Worm (Caenorhabditis elegans) whole organism, L1 larva: Measurements from ENCODE around the gene Y71H2AR.2.
"Not testable (repeated sequence)": the region's sequence is repeated elsewhere in the genome, so short reads cannot be mapped to it uniquely, and the experiment has no call there.

ENCODE experiments used
- C04F5.9 ChIP-seq: sonication (generic microtip); optimal IDR thresholded peaks from 2 replicates; lab custom pipeline; 2016; ENCODE audit warnings: missing genetic modification characterization, missing compliant biosample characterization
- C16A3.4 ChIP-seq: fragments of 150-350 bp; optimal IDR thresholded peaks from 2 replicates; lab custom pipeline; 2014; ENCODE audit warnings: missing biosample characterization, missing genetic modification characterization
- C34B4.2 ChIP-seq: sonication (generic microtip); optimal IDR thresholded peaks from 2 replicates; lab custom pipeline; 2017; ENCODE audit warnings: mild to moderate bottlenecking, missing genetic modification characterization, missing compliant biosample characterization
- F16B12.6 ChIP-seq: fragments of 150-350 bp; optimal IDR thresholded peaks from 2 replicates; lab custom pipeline; 2014; ENCODE audit warnings: missing biosample characterization, missing genetic modification characterization
- aha-1 ChIP-seq: fragments of 150-350 bp; optimal IDR thresholded peaks from 2 replicates; lab custom pipeline; 2014; ENCODE audit warnings: missing biosample characterization, missing genetic modification characterization
- ama-1 ChIP-seq: fragments of 150-350 bp; optimal IDR thresholded peaks from 2 replicates; lab custom pipeline; 2014
- ceh-88 ChIP-seq: fragments of 200-800 bp; sonication (Bioruptor generic); IDR thresholded peaks from 2 replicates; pipeline ENCODE4 v1.3.6; 2022; ENCODE audit warnings: missing genetic modification characterization, missing compliant biosample characterization
- ceh-90 ChIP-seq: sonication (generic microtip); optimal IDR thresholded peaks from 2 replicates; lab custom pipeline; 2016; ENCODE audit warnings: missing genetic modification characterization, missing compliant biosample characterization
- dsc-1 ChIP-seq: sonication (generic microtip); optimal IDR thresholded peaks from 2 replicates; lab custom pipeline; 2016; ENCODE audit warnings: mild to moderate bottlenecking, missing genetic modification characterization, missing compliant biosample characterization
- efl-1 ChIP-seq, 4 experiments: fragments of 150-350 bp; optimal IDR thresholded peaks in 3 of 4; peaks in 1 of 4; 1 replicate in 1 of 4; 2 replicates in 3 of 4; lab custom pipeline; 2014; ENCODE audit warnings: missing biosample characterization in 2 of 4, missing genetic modification characterization in 2 of 4, missing genetic modification reagents in 2 of 4
- efl-3 ChIP-seq: fragments of 200-800 bp; sonication (Bioruptor generic); optimal IDR thresholded peaks from 2 replicates; lab custom pipeline; 2018; ENCODE audit warnings: mild to moderate bottlenecking, missing genetic modification characterization, missing compliant biosample characterization
- egl-27 ChIP-seq, 2 experiments: fragments of 150-350 bp in 1 of 2; sonication (generic microtip); optimal IDR thresholded peaks; 3 replicates each; lab custom pipeline; 2017 to 2018; ENCODE audit warnings: missing biosample characterization in 2 of 2, missing genetic modification characterization in 2 of 2, missing genetic modification reagents in 2 of 2
- fkh-10 ChIP-seq: sonication (generic microtip); optimal IDR thresholded peaks from 2 replicates; lab custom pipeline; 2017; ENCODE audit warnings: missing biosample characterization, missing genetic modification reagents, missing genetic modification characterization
- fos-1 ChIP-seq: fragments of 150-350 bp; optimal IDR thresholded peaks from 2 replicates; lab custom pipeline; 2014; ENCODE audit warnings: missing biosample characterization, missing genetic modification characterization
- grh-1 ChIP-seq: fragments of 200-800 bp; sonication (Bioruptor generic); IDR thresholded peaks from 2 replicates; pipeline ENCODE4 v1.3.6; 2022; ENCODE audit warnings: missing genetic modification reagents, missing genetic modification characterization, missing compliant biosample characterization
- hlh-4 ChIP-seq: sonication (generic microtip); optimal IDR thresholded peaks from 2 replicates; lab custom pipeline; 2016; ENCODE audit warnings: mild to moderate bottlenecking, missing genetic modification characterization, missing compliant biosample characterization
- hpl-2 ChIP-seq: fragments of 150-350 bp; optimal IDR thresholded peaks from 2 replicates; lab custom pipeline; 2014; ENCODE audit warnings: missing biosample characterization, missing genetic modification reagents, missing genetic modification characterization
- irx-1 ChIP-seq: sonication (generic microtip); optimal IDR thresholded peaks from 2 replicates; lab custom pipeline; 2016; ENCODE audit warnings: missing genetic modification characterization, missing compliant biosample characterization
- isw-1 ChIP-seq: fragments of 200-800 bp; sonication (Bioruptor generic); IDR thresholded peaks from 2 replicates; pipeline ENCODE4 v1.3.6; 2022; ENCODE audit warnings: missing genetic modification characterization, missing compliant biosample characterization
- lin-13 ChIP-seq: fragments of 150-350 bp; optimal IDR thresholded peaks from 2 replicates; lab custom pipeline; 2014; ENCODE audit warnings: missing biosample characterization, missing genetic modification reagents, missing genetic modification characterization
- lin-14 ChIP-seq: fragments of 200-800 bp; sonication (Bioruptor generic); optimal IDR thresholded peaks from 2 replicates; lab custom pipeline; 2018; ENCODE audit warnings: mild to moderate bottlenecking, missing genetic modification characterization, moderate library complexity, missing compliant biosample characterization
- lin-35 ChIP-seq, 2 experiments: fragments of 150-350 bp; optimal IDR thresholded peaks; 2 replicates each; lab custom pipeline; 2014; ENCODE audit warnings: missing biosample characterization in 2 of 2, missing genetic modification characterization in 2 of 2, missing genetic modification reagents in 2 of 2
- mab-9 ChIP-seq: fragments of 200-800 bp; sonication (Bioruptor generic); IDR thresholded peaks from 2 replicates; pipeline ENCODE4 v1.3.6; 2022; ENCODE audit warnings: missing genetic modification reagents, missing genetic modification characterization, missing compliant biosample characterization
- mdl-1 ChIP-seq, 2 experiments: fragments of 150-350 bp; optimal IDR thresholded peaks; 2 replicates each; lab custom pipeline; 2014 to 2017; ENCODE audit warnings: missing biosample characterization in 2 of 2, missing genetic modification characterization in 2 of 2, inconsistent platforms in 1 of 2
- mep-1 ChIP-seq: fragments of 150-350 bp; optimal IDR thresholded peaks from 2 replicates; lab custom pipeline; 2014; ENCODE audit warnings: missing biosample characterization, missing genetic modification characterization
- nhr-11 ChIP-seq: fragments of 150-350 bp; optimal IDR thresholded peaks from 2 replicates; lab custom pipeline; 2014; ENCODE audit warnings: missing biosample characterization, missing genetic modification characterization
- nhr-20 ChIP-seq: sonication (generic microtip); optimal IDR thresholded peaks from 2 replicates; lab custom pipeline; 2016; ENCODE audit warnings: mild to moderate bottlenecking, missing genetic modification characterization, missing compliant biosample characterization
- nhr-237 ChIP-seq: fragments of 150-350 bp; optimal IDR thresholded peaks from 2 replicates; lab custom pipeline; 2014; ENCODE audit warnings: missing biosample characterization, missing genetic modification characterization
- nhr-28 ChIP-seq: fragments of 150-350 bp; optimal IDR thresholded peaks from 2 replicates; lab custom pipeline; 2014; ENCODE audit warnings: missing biosample characterization, missing genetic modification characterization
- nhr-76 ChIP-seq: sonication (generic microtip); optimal IDR thresholded peaks from 2 replicates; lab custom pipeline; 2017; ENCODE audit warnings: missing biosample characterization, missing genetic modification characterization
- nhr-77 ChIP-seq: fragments of 150-350 bp; optimal IDR thresholded peaks from 2 replicates; lab custom pipeline; 2014; ENCODE audit warnings: missing biosample characterization, missing genetic modification characterization
- nhr-85 ChIP-seq: sonication (generic microtip); peaks from one replicate; lab custom pipeline; 2016; ENCODE audit warnings: missing genetic modification characterization, inconsistent platforms, missing compliant biosample characterization
- nhr-90 ChIP-seq: sonication (generic microtip); optimal IDR thresholded peaks from 2 replicates; lab custom pipeline; 2016; ENCODE audit warnings: mild to moderate bottlenecking, missing genetic modification characterization, missing compliant biosample characterization; ENCODE audit not compliant: poor library complexity
- pag-3 ChIP-seq: sonication (generic microtip); optimal IDR thresholded peaks from 2 replicates; lab custom pipeline; 2017; ENCODE audit warnings: missing genetic modification characterization, mild to moderate bottlenecking, missing compliant biosample characterization, antibody characterized with exemption, borderline replicate concordance; ENCODE audit not compliant: insufficient read depth
- pax-3 ChIP-seq: fragments of 200-800 bp; sonication (Bioruptor generic); optimal IDR thresholded peaks from 2 replicates; lab custom pipeline; 2018; ENCODE audit warnings: mild to moderate bottlenecking, missing genetic modification characterization, moderate library complexity, missing compliant biosample characterization
- pqm-1 ChIP-seq: sonication (generic microtip); optimal IDR thresholded peaks from 3 replicates; lab custom pipeline; 2017; ENCODE audit warnings: missing biosample characterization, missing genetic modification characterization
- rnt-1 ChIP-seq: sonication (generic microtip); optimal IDR thresholded peaks from 2 replicates; lab custom pipeline; 2016; ENCODE audit warnings: mild to moderate bottlenecking, missing genetic modification characterization, moderate library complexity, missing compliant biosample characterization
- skn-1 ChIP-seq: fragments of 150-350 bp; optimal IDR thresholded peaks from 2 replicates; lab custom pipeline; 2014; ENCODE audit warnings: missing biosample characterization, missing genetic modification characterization
- snpc-4 ChIP-seq: fragments of 150-350 bp; optimal IDR thresholded peaks from 2 replicates; lab custom pipeline; 2014; ENCODE audit warnings: missing biosample characterization, missing genetic modification characterization
- snu-23 ChIP-seq: sonication (generic microtip); optimal IDR thresholded peaks from 2 replicates; lab custom pipeline; 2016; ENCODE audit warnings: missing genetic modification characterization, missing compliant biosample characterization
- sptf-1 ChIP-seq: fragments of 150-350 bp; optimal IDR thresholded peaks from 2 replicates; lab custom pipeline; 2014; ENCODE audit warnings: missing biosample characterization, missing genetic modification characterization
- sup-37 ChIP-seq: fragments of 200-800 bp; sonication (Bioruptor generic); optimal IDR thresholded peaks from 2 replicates; lab custom pipeline; 2018; ENCODE audit warnings: mild to moderate bottlenecking, missing genetic modification characterization, missing compliant biosample characterization
- tbx-2 ChIP-seq: sonication (generic microtip); optimal IDR thresholded peaks from 2 replicates; lab custom pipeline; 2016; ENCODE audit warnings: missing genetic modification characterization, missing compliant biosample characterization
- unc-130 ChIP-seq: fragments of 150-350 bp; optimal IDR thresholded peaks from 2 replicates; lab custom pipeline; 2017; ENCODE audit warnings: missing biosample characterization, missing genetic modification characterization, inconsistent platforms
- unc-98 ChIP-seq: fragments of 200-800 bp; sonication (Bioruptor generic); IDR thresholded peaks from 2 replicates; pipeline ENCODE4 v1.3.6; 2022; ENCODE audit warnings: missing genetic modification characterization, missing compliant biosample characterization
- vab-15 ChIP-seq: sonication (generic microtip); optimal IDR thresholded peaks from 2 replicates; lab custom pipeline; 2017; ENCODE audit warnings: missing genotype, mild to moderate bottlenecking, missing genetic modification characterization, missing compliant biosample characterization
- ztf-11 ChIP-seq, 2 experiments: sonication (generic microtip); optimal IDR thresholded peaks; 2 replicates each; lab custom pipeline; 2016 to 2017; ENCODE audit warnings: missing genetic modification characterization in 2 of 2, missing biosample characterization in 1 of 2, missing compliant biosample characterization in 1 of 2
- ztf-4 ChIP-seq: fragments of 150-350 bp; optimal IDR thresholded peaks from 2 replicates; lab custom pipeline; 2014; ENCODE audit warnings: missing biosample characterization, missing genetic modification characterization

Gene Y71H2AR.2

DNA sequence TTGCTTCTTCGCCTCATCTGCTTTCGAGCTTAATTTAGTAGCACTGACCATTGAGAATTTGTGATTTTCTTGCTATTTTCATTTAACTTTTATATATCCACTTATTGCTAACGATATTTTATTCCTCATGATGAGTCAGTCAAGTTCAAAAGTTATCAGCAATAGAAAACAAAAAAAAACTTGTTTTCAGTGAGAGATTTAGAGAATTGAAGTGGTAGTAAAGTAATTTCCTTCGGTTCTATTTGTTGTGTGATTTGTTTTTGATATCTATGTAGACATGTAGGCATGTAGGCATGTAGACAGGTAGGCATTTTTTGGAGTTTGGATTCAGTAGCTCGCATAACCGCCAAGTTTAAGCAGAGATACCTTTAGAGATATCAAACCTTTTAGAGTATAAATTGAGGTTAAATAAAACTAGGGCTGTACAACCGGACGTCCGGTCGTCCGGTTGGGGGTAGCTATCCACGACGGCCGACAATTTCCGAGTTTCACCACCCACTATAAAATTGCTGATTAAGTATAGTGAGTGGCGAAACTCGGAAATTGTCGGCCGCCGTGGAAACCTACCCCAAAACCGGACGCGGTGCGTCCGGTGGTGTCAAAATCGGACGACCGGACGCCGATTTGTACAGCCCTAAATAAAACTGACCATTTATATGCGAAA lies at the start of gene Y71H2AR.2:
Gene Y71H2AR.2, minus strand, starts transcription at position 51 of the 664 bp plus-strand sequence.
- TF ChIP-seq efl-1 (optimal IDR thresholded peaks at IDR 0.05; lab: Kevin White, UChicago) (no peak), efl-1 (GFP tag; optimal IDR thresholded peaks at IDR 0.05 in 1 of 2; lab: Kevin White, UChicago) (no peak), pax-3 (no peak), vab-15 (tag; lab: Kevin White, UChicago) (no peak), hpl-2 (no peak), snu-23 (GFP tag; lab: Kevin White, UChicago) (no peak), fos-1 (tag; lab: Kevin White, UChicago) (no peak), C34B4.2 (no peak), nhr-90 (no peak), mdl-1 (tag; optimal IDR thresholded peaks at IDR 0.05; lab: Kevin White, UChicago) (no peak), skn-1 (no peak), C04F5.9 (no peak), fkh-10 (GFP tag; lab: Kevin White, UChicago) (no peak), mab-9 (GFP tag; lab: Robert Waterston, UW) (no peak)

DNA sequence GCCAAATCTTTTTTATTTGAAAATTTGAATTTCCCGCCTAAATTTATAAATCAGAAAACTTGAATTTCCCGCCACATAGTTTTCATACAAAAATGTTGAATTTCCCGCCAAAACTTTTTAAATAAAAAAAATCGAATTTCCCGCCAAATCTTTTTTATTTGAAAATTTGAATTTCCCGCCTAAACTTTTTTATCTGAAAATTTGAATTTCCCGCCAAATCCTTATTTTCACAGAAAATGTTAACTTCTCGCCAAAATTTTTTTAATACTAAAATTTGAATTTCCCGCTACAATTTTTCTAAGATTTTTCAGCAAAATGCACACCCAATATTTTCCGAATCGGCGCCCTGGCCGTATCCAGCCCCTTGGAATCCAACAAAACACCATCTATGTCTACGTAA lies 41.3 kb upstream of the Y71H2AR.2 start, which contains the start of gene F56F11.2:
Gene F56F11.2, plus strand, starts transcription at position 301 of the 400 bp plus-strand sequence.
- not testable (repeated sequence) for TF ChIP-seq nhr-20 (tag; lab: Kevin White, UChicago); mab-9 (GFP tag; lab: Robert Waterston, UW); lin-35 (GFP tag; optimal IDR thresholded peaks at IDR 0.05; lab: Kevin White, UChicago)

DNA sequence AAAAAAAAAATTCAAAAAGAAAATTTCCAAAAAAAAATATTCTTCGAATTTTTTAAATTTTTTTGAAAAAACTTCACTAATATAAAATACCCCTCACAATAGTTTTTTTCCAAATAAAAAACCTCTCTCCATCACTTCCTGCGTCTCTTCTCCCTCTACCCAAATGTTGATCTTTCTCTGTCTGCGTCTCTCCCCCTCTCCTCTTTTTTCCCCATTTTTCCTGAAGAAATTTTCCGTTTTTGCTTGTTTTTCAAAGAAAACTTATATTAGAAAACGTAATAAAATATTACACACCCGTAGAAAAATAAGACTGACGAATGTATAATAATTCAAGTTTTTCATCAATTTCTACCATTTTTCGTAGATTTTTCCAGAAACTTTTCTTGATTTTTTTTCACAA lies 40.4 kb upstream of the Y71H2AR.2 start:
- TF ChIP-seq nhr-90 (no peak), pqm-1 (tag; lab: Kevin White, UChicago) (no peak), snpc-4 (no peak), pax-3 (no peak), ztf-4 (tag; lab: Kevin White, UChicago) (no peak), efl-3 (GFP tag; lab: Kevin White, UChicago) (no peak), grh-1 (GFP tag; lab: Robert Waterston, UW) (no peak), ztf-11 (tag; optimal IDR thresholded peaks at IDR 0.05; lab: Kevin White, UChicago) (no peak), tbx-2 (tag; lab: Kevin White, UChicago) (no peak), skn-1 (no peak), nhr-237 (tag; lab: Kevin White, UChicago) (no peak), C16A3.4 (tag; lab: Kevin White, UChicago) (no peak), ama-1 (no peak), rnt-1 (tag; lab: Kevin White, UChicago) (peak; percentile 13), sptf-1 (tag; lab: Kevin White, UChicago) (no peak), ceh-88 (GFP tag; lab: Robert Waterston, UW) (no peak), F16B12.6 (tag; lab: Kevin White, UChicago) (no peak), lin-13 (no peak), hlh-4 (tag; lab: Kevin White, UChicago) (no peak), nhr-11 (tag; lab: Kevin White, UChicago) (no peak), unc-98 (GFP tag; lab: Robert Waterston, UW) (no peak), aha-1 (tag; lab: Kevin White, UChicago) (no peak), efl-1 (optimal IDR thresholded peaks at IDR 0.05; lab: Kevin White, UChicago) (peak; percentile 11 to 31), efl-1 (GFP tag; optimal IDR thresholded peaks at IDR 0.05 in 1 of 2; lab: Kevin White, UChicago) (peak in 1 of 2 experiments; percentile 33), ceh-90 (no peak), hpl-2 (no peak), irx-1 (tag; lab: Kevin White, UChicago) (peak; percentile 24), pag-3 (tag; lab: Kevin White, UChicago) (no peak), lin-14 (GFP tag; lab: Kevin White, UChicago) (peak; percentile 28), nhr-85 (tag; lab: Kevin White, UChicago) (peak; percentile 7), nhr-76 (tag; lab: Kevin White, UChicago) (no peak), nhr-77 (tag; lab: Kevin White, UChicago) (no peak), egl-27 (tag; optimal IDR thresholded peaks at IDR 0.05; lab: Kevin White, UChicago) (no peak), mep-1 (tag; lab: Kevin White, UChicago) (no peak), sup-37 (GFP tag; lab: Kevin White, UChicago) (no peak), dsc-1 (peak; percentile 66), isw-1 (no peak), fkh-10 (GFP tag; lab: Kevin White, UChicago) (no peak), nhr-28 (no peak), nhr-20 (tag; lab: Kevin White, UChicago) (peak; percentile 26), unc-130 (tag; lab: Kevin White, UChicago) (no peak)
